Fruit fly (Drosophila melanogaster): ENCODE results near the gene CG33489.

CG33489 gene

dm6 chr3L:11623245-11623883 is 46.5 kb upstream of the CG33489 start (continued):
- TF ChIP-seq CG6854 (GFP tag; optimal IDR thresholded peaks at IDR 0.05) (peak; percentile 48), spab (GFP tag; optimal IDR thresholded peaks at IDR 0.05) (no peak), lz (GFP tag; optimal IDR thresholded peaks at IDR 0.05) (no peak), eg (GFP tag; IDR thresholded peaks at IDR 0.05) (no peak), acj6 (GFP tag; optimal IDR thresholded peaks at IDR 0.05) (no peak), vri (GFP tag; optimal IDR thresholded peaks at IDR 0.05) (peak; percentile 3), Ets96B (tag; optimal IDR thresholded peaks at IDR 0.05) (no peak), Met (GFP tag; optimal IDR thresholded peaks at IDR 0.05) (no peak), Eip78C (GFP tag) (peak; percentile 66), CG6163 (GFP tag; IDR thresholded peaks at IDR 0.05) (no peak), fd59A (GFP tag; optimal IDR thresholded peaks at IDR 0.05) (no peak), Eip75B (GFP tag; optimal IDR thresholded peaks at IDR 0.05) (no peak), pdm3 (GFP tag; optimal IDR thresholded peaks at IDR 0.05) (no peak), Ets21C (GFP tag; optimal IDR thresholded peaks at IDR 0.05) (no peak), CG34406 (GFP tag; optimal IDR thresholded peaks at IDR 0.05) (no peak), fkh (GFP tag; optimal IDR thresholded peaks at IDR 0.05) (no peak), CG10631 (GFP tag; optimal IDR thresholded peaks at IDR 0.05) (no peak), esn (GFP tag; optimal IDR thresholded peaks at IDR 0.05) (peak; percentile 25), CG6276 (GFP tag; optimal IDR thresholded peaks at IDR 0.05) (no peak), net (GFP tag; optimal IDR thresholded peaks at IDR 0.05) (peak; percentile 7), CG32006 (GFP tag; optimal IDR thresholded peaks at IDR 0.05) (no peak), Blimp-1 (GFP tag; optimal IDR thresholded peaks at IDR 0.05) (no peak), CG1621 (tag; optimal IDR thresholded peaks at IDR 0.05) (no peak), topi (GFP tag; optimal IDR thresholded peaks at IDR 0.05) (peak; percentile 12), CG11294 (GFP tag; IDR thresholded peaks at IDR 0.05) (no peak), CG10669 (GFP tag; optimal IDR thresholded peaks at IDR 0.05) (peak; percentile 5), CG31627 (GFP tag; optimal IDR thresholded peaks at IDR 0.05) (no peak), CG16779 (tag; optimal IDR thresholded peaks at IDR 0.05) (peak; percentile 4), CG3032 (tag; optimal IDR thresholded peaks at IDR 0.05) (no peak), CG3919 (GFP tag; optimal IDR thresholded peaks at IDR 0.05) (no peak), Eip93F (GFP tag; optimal IDR thresholded peaks at IDR 0.05) (peak; percentile 64), salr (GFP tag; optimal IDR thresholded peaks at IDR 0.05) (no peak), CG11902 (GFP tag; optimal IDR thresholded peaks at IDR 0.05) (no peak), Gug (GFP tag; IDR thresholded peaks at IDR 0.05) (no peak), svp (GFP tag) (peak; percentile 50), Sox14 (GFP tag; optimal IDR thresholded peaks at IDR 0.05) (no peak), CG8119 (GFP tag; IDR thresholded peaks at IDR 0.05) (no peak; the same call in 2 of the 3 replicates)

- no peak for TF ChIP-seq CG11902 (GFP tag; optimal IDR thresholded peaks at IDR 0.05)
- TF ChIP-seq CG10669 (GFP tag; optimal IDR thresholded peaks at IDR 0.05) = no peak
- no peak for TF ChIP-seq CG6163 (GFP tag; IDR thresholded peaks at IDR 0.05)
These were observed 45.9 kb upstream of the CG33489 start for dm6 chr3L:11622750-11623149.

- TF ChIP-seq CG9139 (GFP tag; optimal IDR thresholded peaks at IDR 0.05) = no peak
These were observed 43.2 kb upstream of the CG33489 start, which contains the start of gene Muc68Ca for dm6 chr3L:11620001-11620400. Gene Muc68Ca, minus strand, starts transcription at chr3L:11620101.

- TF ChIP-seq fkh (GFP tag; optimal IDR thresholded peaks at IDR 0.05) (peak; percentile 5), cyc (GFP tag; optimal IDR thresholded peaks at IDR 0.05) (no peak)
These were observed 33.0 kb upstream of the CG33489 start, which contains the start of gene CG42832 for dm6 chr3L:11609835-11610234. Gene CG42832, plus strand, starts transcription at chr3L:11610135.

Data from whole organism, prepupa.